Fruit fly (Drosophila melanogaster) whole organism, embryonic: ENCODE measurements around the gene CG15152.

Source experiments
- Blimp-1 ChIP-seq: fragments of 200-800 bp; sonication (Bioruptor generic); optimal IDR thresholded peaks from 3 replicates; lab custom pipeline; 2018; ENCODE audit warnings: missing biosample characterization, missing genetic modification characterization, mild to moderate bottlenecking, moderate library complexity, missing genetic modification reagents
- CG13296 ChIP-seq: fragments of 200-800 bp; sonication (Bioruptor generic); optimal IDR thresholded peaks from 3 replicates; lab custom pipeline; 2018; ENCODE audit warnings: missing biosample characterization, mild to moderate bottlenecking, missing genetic modification characterization
- CG14667 ChIP-seq: fragments of 200-800 bp; sonication (Bioruptor generic); IDR thresholded peaks from 2 replicates; pipeline ENCODE4 v1.3.6; 2022; ENCODE audit warnings: missing biosample characterization, missing genetic modification characterization
- CG17802 ChIP-seq: fragments of 200-800 bp; sonication (Bioruptor generic); optimal IDR thresholded peaks from 2 replicates; lab custom pipeline; 2018; ENCODE audit warnings: missing biosample characterization, mild to moderate bottlenecking, missing genetic modification characterization, moderate library complexity
- CG18764 ChIP-seq: fragments of 200-800 bp; sonication (Bioruptor generic); optimal IDR thresholded peaks from 3 replicates; lab custom pipeline; 2016; ENCODE audit warnings: missing biosample characterization, missing genetic modification characterization
- CG2120 ChIP-seq: fragments of 200-800 bp; sonication (Bioruptor generic); optimal IDR thresholded peaks from 3 replicates; lab custom pipeline; 2016; ENCODE audit warnings: missing biosample characterization, missing genetic modification characterization
- CG2199 ChIP-seq: fragments of 200-800 bp; sonication (Bioruptor generic); IDR thresholded peaks from 3 replicates; pipeline ENCODE4 v1.3.6; 2022; ENCODE audit warnings: missing biosample characterization, missing genetic modification characterization
- CG2889 ChIP-seq: fragments of 200-800 bp; sonication (Bioruptor generic); IDR thresholded peaks from 3 replicates; pipeline ENCODE4 v1.3.6; 2022; ENCODE audit warnings: missing biosample characterization, missing genetic modification characterization
- CG3065 ChIP-seq: fragments of 200-800 bp; sonication (Bioruptor generic); optimal IDR thresholded peaks from 2 replicates; lab custom pipeline; 2016; ENCODE audit warnings: missing biosample characterization, missing genetic modification characterization
- CG32767 ChIP-seq: fragments of 200-800 bp; sonication (Bioruptor generic); IDR thresholded peaks from 2 replicates; pipeline ENCODE4 v1.3.6; 2022; ENCODE audit warnings: missing biosample characterization, missing genetic modification characterization
- CG3726 ChIP-seq: fragments of 200-800 bp; sonication (Bioruptor generic); IDR thresholded peaks from 3 replicates; pipeline ENCODE4, ENCODE4 v1.3.6; 2022; ENCODE audit warnings: missing biosample characterization, missing genetic modification characterization
- CG4854 ChIP-seq: fragments of 200-800 bp; sonication (Bioruptor generic); optimal IDR thresholded peaks from 2 replicates; lab custom pipeline; 2016; ENCODE audit warnings: missing biosample characterization, missing genetic modification characterization, inconsistent platforms
- CG6272 ChIP-seq: fragments of 200-800 bp; sonication (Bioruptor generic); IDR thresholded peaks from 2 replicates; pipeline ENCODE4 v1.3.6; 2022; ENCODE audit warnings: missing biosample characterization, missing genetic modification characterization
- CG8281 ChIP-seq: fragments of 200-800 bp; sonication (Bioruptor generic); optimal IDR thresholded peaks from 2 replicates; lab custom pipeline; 2018; ENCODE audit warnings: missing biosample characterization, mild to moderate bottlenecking, missing genetic modification characterization, moderate library complexity
- CG8765 ChIP-seq: fragments of 200-800 bp; sonication (Bioruptor generic); IDR thresholded peaks from 2 replicates; pipeline ENCODE4 v1.3.6; 2022; ENCODE audit warnings: missing biosample characterization, missing genetic modification characterization
- Camta ChIP-seq: fragments of 200-800 bp; sonication (Bioruptor generic); optimal IDR thresholded peaks from 2 replicates; lab custom pipeline; 2016; ENCODE audit warnings: missing biosample characterization, missing genetic modification characterization
- Dbx ChIP-seq: fragments of 200-800 bp; sonication (Bioruptor generic); IDR thresholded peaks from 3 replicates; pipeline ENCODE4 v1.3.6; 2022; ENCODE audit warnings: missing biosample characterization, missing genetic modification characterization
- HLH4C ChIP-seq: fragments of 200-800 bp; sonication (Bioruptor generic); IDR thresholded peaks from 3 replicates; pipeline ENCODE4 v1.3.6; 2022; ENCODE audit warnings: missing biosample characterization, missing genetic modification characterization; ENCODE audit not compliant: partially characterized antibody
- Hey ChIP-seq: fragments of 200-800 bp; sonication (Bioruptor generic); optimal IDR thresholded peaks from 3 replicates; lab custom pipeline; 2018; ENCODE audit warnings: missing biosample characterization, mild to moderate bottlenecking, missing genetic modification characterization
- Hr78 ChIP-seq, 2 experiments: fragments of 200-800 bp in 1 of 2; fragments of >200 bp in 1 of 2; sonication (Bioruptor generic) in 1 of 2; optimal IDR thresholded peaks; 2 replicates each; lab custom pipeline; 2017 to 2019; ENCODE audit warnings: missing biosample characterization in 2 of 2, missing genetic modification characterization in 2 of 2, mild to moderate bottlenecking in 1 of 2, moderate library complexity in 1 of 2
- Opbp ChIP-seq: fragments of 200-800 bp; sonication (Bioruptor generic); IDR thresholded peaks from 3 replicates; pipeline ENCODE4 v1.3.6; 2022; ENCODE audit warnings: missing biosample characterization, missing genetic modification characterization; ENCODE audit not compliant: partially characterized antibody
- Pdp1 ChIP-seq, 2 experiments: fragments of 200-800 bp; sonication (Bioruptor generic); optimal IDR thresholded peaks; 3 replicates each; lab custom pipeline; 2016; ENCODE audit warnings: missing biosample characterization in 2 of 2, missing genetic modification characterization in 2 of 2, mild to moderate bottlenecking in 1 of 2, moderate library complexity in 1 of 2
- Ravus ChIP-seq: fragments of 200-800 bp; sonication (Bioruptor generic); IDR thresholded peaks from 2 replicates; pipeline ENCODE4 v1.3.6; 2022; ENCODE audit warnings: missing biosample characterization, missing genetic modification characterization
- Sox100B ChIP-seq: fragments of 200-800 bp; sonication (Bioruptor generic); optimal IDR thresholded peaks from 3 replicates; lab custom pipeline; 2018; ENCODE audit warnings: missing biosample characterization, mild to moderate bottlenecking, missing genetic modification characterization
- Spps ChIP-seq: fragments of 200-800 bp; sonication (Bioruptor generic); optimal IDR thresholded peaks from 2 replicates; lab custom pipeline; 2018; ENCODE audit warnings: missing biosample characterization, mild to moderate bottlenecking, missing genetic modification characterization
- YL-1 ChIP-seq: fragments of 200-800 bp; sonication (Bioruptor generic); optimal IDR thresholded peaks from 3 replicates; lab custom pipeline; 2017; ENCODE audit warnings: missing biosample characterization, mild to moderate bottlenecking, missing genetic modification characterization
- al ChIP-seq: fragments of 200-800 bp; sonication (Bioruptor generic); IDR thresholded peaks from 2 replicates; pipeline ENCODE4 v1.3.6; 2022; ENCODE audit warnings: missing biosample characterization, missing genetic modification characterization
- caup ChIP-seq: fragments of 200-800 bp; sonication (Bioruptor generic); optimal IDR thresholded peaks from 3 replicates; lab custom pipeline; 2017; ENCODE audit warnings: missing biosample characterization, mild to moderate bottlenecking, missing genetic modification characterization, moderate library complexity; ENCODE audit not compliant: severe bottlenecking
- chinmo ChIP-seq: fragments of 200-800 bp; sonication (Bioruptor generic); IDR thresholded peaks from 4 replicates; pipeline ENCODE4 v1.3.6; 2022; ENCODE audit warnings: missing biosample characterization, missing genetic modification characterization; ENCODE audit not compliant: partially characterized antibody
- chm ChIP-seq: fragments of 200-800 bp; sonication (Bioruptor generic); IDR thresholded peaks from 2 replicates; pipeline ENCODE4 v1.3.6; 2022; ENCODE audit warnings: missing biosample characterization, missing genetic modification characterization
- disco-r ChIP-seq: fragments of 200-800 bp; sonication (Bioruptor generic); optimal IDR thresholded peaks from 2 replicates; lab custom pipeline; 2016; ENCODE audit warnings: missing biosample characterization, missing genetic modification characterization
- dmrt11E ChIP-seq: fragments of 200-800 bp; sonication (Bioruptor generic); optimal IDR thresholded peaks from 3 replicates; lab custom pipeline; 2018; ENCODE audit warnings: missing biosample characterization, mild to moderate bottlenecking, missing genetic modification characterization, moderate library complexity
- eyg ChIP-seq: fragments of 200-800 bp; sonication (Bioruptor generic); optimal IDR thresholded peaks from 3 replicates; lab custom pipeline; 2016; ENCODE audit warnings: missing biosample characterization, missing genetic modification characterization
- gt ChIP-seq: fragments of 200-800 bp; sonication (Bioruptor generic); IDR thresholded peaks from 2 replicates; pipeline ENCODE4 v1.3.6; 2022; ENCODE audit warnings: missing biosample characterization, missing genetic modification characterization
- hkb ChIP-seq, 2 experiments: fragments of 200-800 bp in 1 of 2; fragments of >200 bp in 1 of 2; sonication (Bioruptor generic) in 1 of 2; IDR thresholded peaks in 1 of 2; optimal IDR thresholded peaks in 1 of 2; 2 replicates each; pipeline versions ENCODE4 v1.3.6 to Lab custom; 2017 to 2022; ENCODE audit warnings: missing biosample characterization in 1 of 2, missing genetic modification characterization in 1 of 2
- lmd ChIP-seq: fragments of 200-800 bp; sonication (Bioruptor generic); IDR thresholded peaks from 2 replicates; pipeline ENCODE4 v1.3.6; 2022; ENCODE audit warnings: missing biosample characterization, missing genetic modification characterization
- luna ChIP-seq: fragments of 200-800 bp; sonication (Bioruptor generic); optimal IDR thresholded peaks from 2 replicates; lab custom pipeline; 2016; ENCODE audit warnings: missing biosample characterization, missing genetic modification characterization
- nmo ChIP-seq: fragments of 200-800 bp; sonication (Bioruptor generic); optimal IDR thresholded peaks from 2 replicates; lab custom pipeline; 2018; ENCODE audit warnings: missing biosample characterization, mild to moderate bottlenecking, missing genetic modification characterization, moderate library complexity
- onecut ChIP-seq: fragments of 200-800 bp; sonication (Bioruptor generic); IDR thresholded peaks from 2 replicates; pipeline ENCODE4 v1.3.6; 2022; ENCODE audit warnings: missing biosample characterization, missing genetic modification characterization
- otp ChIP-seq: fragments of 200-800 bp; sonication (Bioruptor generic); IDR thresholded peaks from 3 replicates; pipeline ENCODE4, ENCODE4 v1.3.6; 2022; ENCODE audit warnings: missing biosample characterization, missing genetic modification characterization
- prd ChIP-seq, 3 experiments: fragments of >200 bp in 2 of 3; fragments of 200-800 bp in 1 of 3; sonication (Bioruptor generic) in 1 of 3; optimal IDR thresholded peaks in 2 of 3; IDR thresholded peaks in 1 of 3; 2 replicates in 2 of 3; 3 replicates in 1 of 3; pipeline versions ENCODE4 v1.3.6 to Lab custom; 2017 to 2022; ENCODE audit warnings: missing biosample characterization in 1 of 3, missing genetic modification characterization in 1 of 3
- sens ChIP-seq: fragments of 200-800 bp; sonication (Bioruptor generic); peaks from one replicate; lab custom pipeline; 2016; ENCODE audit warnings: missing biosample characterization, missing genetic modification characterization
- seq ChIP-seq: fragments of 200-800 bp; sonication (Bioruptor generic); IDR thresholded peaks from 2 replicates; pipeline ENCODE4 v1.3.6; 2022; ENCODE audit warnings: missing biosample characterization, missing genetic modification characterization
- so ChIP-seq: fragments of 200-800 bp; sonication (Bioruptor generic); IDR thresholded peaks from 3 replicates; pipeline ENCODE4 v1.3.6; 2022; ENCODE audit warnings: missing biosample characterization, missing genetic modification characterization
- tgo ChIP-seq: fragments of 200-800 bp; sonication (Bioruptor generic); IDR thresholded peaks from 3 replicates; pipeline ENCODE4 v1.3.6; 2022; ENCODE audit warnings: missing biosample characterization, missing genetic modification characterization
- ttk ChIP-seq: fragments of 200-800 bp; sonication (Bioruptor generic); IDR thresholded peaks from 2 replicates; pipeline ENCODE4 v2.1.2; 2022; ENCODE audit warnings: missing biosample characterization, missing genetic modification characterization
- unpg ChIP-seq: fragments of 200-800 bp; sonication (Bioruptor generic); optimal IDR thresholded peaks from 3 replicates; lab custom pipeline; 2018; ENCODE audit warnings: missing biosample characterization, mild to moderate bottlenecking, missing genetic modification characterization, moderate library complexity
- z ChIP-seq: fragments of 200-800 bp; sonication (Bioruptor generic); IDR thresholded peaks from 3 replicates; pipeline ENCODE4 v1.3.6; 2022; ENCODE audit warnings: missing biosample characterization, missing genetic modification characterization

Gene CG15152

dm6 chr2L:18121367-18122230 is 7.3 kb downstream of the CG15152 start (continued):
- TF ChIP-seq CG13296 (GFP tag; lab: Kevin White, UChicago) (no peak), CG14667 (peak; percentile 48), chm (no peak), CG2120 (GFP tag; lab: Kevin White, UChicago) (peak; percentile 57), Spps (tag; lab: Kevin White, UChicago) (no peak), CG3065 (GFP tag; lab: Kevin White, UChicago) (no peak), CG8281 (tag; lab: Kevin White, UChicago) (no peak), CG17802 (peak; percentile 20), Blimp-1 (GFP tag; lab: Kevin White, UChicago) (peak; percentile 58), ttk (GFP tag; lab: Robert Waterston, UW) (peak; percentile 48; the same call in 1 of the 2 replicates), CG3726 (GFP tag; lab: Robert Waterston, UW) (no peak), CG4854 (no peak), dmrt11E (tag; lab: Kevin White, UChicago) (no peak), CG32767 (GFP tag; lab: Robert Waterston, UW) (no peak), prd (optimal IDR thresholded peaks at IDR 0.05; lab: Kevin White, UChicago) (no peak), prd (GFP tag; IDR thresholded peaks at IDR 0.05; lab: Robert Waterston, UW) (peak; percentile 74), chinmo (GFP tag; lab: Robert Waterston, UW) (0 out of 4 replicates have a peak, but pooled peaks have one; percentile 29), Opbp (GFP tag; lab: Robert Waterston, UW) (no peak), z (GFP tag; lab: Robert Waterston, UW) (no peak), hkb (optimal IDR thresholded peaks at IDR 0.05; lab: Kevin White, UChicago) (no peak), hkb (GFP tag; IDR thresholded peaks at IDR 0.05; lab: Robert Waterston, UW) (peak; percentile 28; the same call in 1 of the 2 replicates), Hey (no peak), Pdp1 (GFP tag; optimal IDR thresholded peaks at IDR 0.05; lab: Kevin White, UChicago) (peak in 1 of 2 experiments; percentile 55), sens (GFP tag; lab: Kevin White, UChicago) (peak; percentile 79), HLH4C (GFP tag; lab: Robert Waterston, UW) (no peak), seq (peak; percentile 42; the same call in 1 of the 2 replicates), CG6272 (GFP tag; lab: Robert Waterston, UW) (no peak), Dbx (0 out of 3 replicates have a peak, but pooled peaks have one; percentile 10), CG8765 (GFP tag; lab: Robert Waterston, UW) (0 out of 2 replicates have a peak, but pooled peaks have one; percentile 24), nmo (GFP tag; lab: Kevin White, UChicago) (peak; percentile 63), Camta (GFP tag; lab: Kevin White, UChicago) (peak; percentile 28), disco-r (GFP tag; lab: Kevin White, UChicago) (no peak), tgo (GFP tag; lab: Robert Waterston, UW) (peak; percentile 39; the same call in 2 of the 3 replicates), luna (GFP tag; lab: Kevin White, UChicago) (no peak), CG18764 (peak; percentile 3), eyg (GFP tag; lab: Kevin White, UChicago) (no peak), al (GFP tag; lab: Robert Waterston, UW) (no peak), so (GFP tag; lab: Robert Waterston, UW) (no peak), gt (GFP tag; lab: Robert Waterston, UW) (no peak), unpg (GFP tag; lab: Kevin White, UChicago) (peak; percentile 53), lmd (GFP tag; lab: Robert Waterston, UW) (peak; percentile 55), Hr78 (GFP tag; optimal IDR thresholded peaks at IDR 0.05; lab: Kevin White, UChicago) (no peak), YL-1 (GFP tag; lab: Kevin White, UChicago) (no peak), caup (peak; percentile 22), Ravus (GFP tag; lab: Robert Waterston, UW) (no peak), Sox100B (GFP tag; lab: Kevin White, UChicago) (peak; percentile 4), CG2199 (no peak), onecut (no peak), CG2889 (no peak), otp (no peak)
